Fruit fly (Drosophila melanogaster) whole organism, embryonic: ENCODE results near the gene TwdlS.

Source experiments
- CG3995 ChIP-seq: fragments of 200-800 bp; sonication (Bioruptor generic); optimal IDR thresholded peaks from 3 replicates; lab custom pipeline; 2016; ENCODE audit warnings: missing biosample characterization, missing genetic modification characterization
- CG4820 ChIP-seq: fragments of 200-800 bp; sonication (Bioruptor generic); optimal IDR thresholded peaks from 3 replicates; lab custom pipeline; 2016; ENCODE audit warnings: missing biosample characterization, missing genetic modification characterization
- HmgZ ChIP-seq: fragments of 200-800 bp; sonication (Bioruptor generic); optimal IDR thresholded peaks from 2 replicates; lab custom pipeline; 2018; ENCODE audit warnings: missing biosample characterization, mild to moderate bottlenecking, missing genetic modification characterization
- fd3F ChIP-seq: fragments of 200-800 bp; sonication (Bioruptor generic); optimal IDR thresholded peaks from 2 replicates; lab custom pipeline; 2018; ENCODE audit warnings: missing biosample characterization, mild to moderate bottlenecking, missing genetic modification characterization, moderate library complexity
- fru ChIP-seq: fragments of >200 bp; optimal IDR thresholded peaks from 2 replicates; lab custom pipeline; 2017
- lab ChIP-seq: fragments of 200-800 bp; sonication (Bioruptor generic); optimal IDR thresholded peaks from 3 replicates; lab custom pipeline; 2017; ENCODE audit warnings: missing biosample characterization, missing genetic modification characterization, mild to moderate bottlenecking, moderate library complexity, missing genetic modification reagents
- nerfin-2 ChIP-seq: fragments of 200-800 bp; sonication (Bioruptor generic); IDR thresholded peaks from 2 replicates; pipeline ENCODE4 v1.3.6; 2022; ENCODE audit warnings: missing biosample characterization, missing genetic modification characterization; ENCODE audit not compliant: partially characterized antibody
- ssp ChIP-seq: fragments of 200-800 bp; sonication (Bioruptor generic); IDR thresholded peaks from 2 replicates; pipeline ENCODE4 v1.3.6; 2022; ENCODE audit warnings: missing biosample characterization, missing genetic modification characterization

dm6 chr3R:26606498-26606897 is 30.0 kb upstream of the TwdlS start:
- TF ChIP-seq CG3995 (GFP tag; lab: Kevin White, UChicago) (no peak), nerfin-2 (no peak), CG4820 (GFP tag; lab: Kevin White, UChicago) (no peak), fru (no peak), HmgZ (tag; lab: Kevin White, UChicago) (no peak), ssp (GFP tag; lab: Robert Waterston, UW) (no peak), lab (no peak), fd3F (GFP tag; lab: Kevin White, UChicago) (no peak)
